Worm (Caenorhabditis elegans): Measurements from ENCODE around the gene nhr-237.

Gene nhr-237

ce11 chrV:1635859-1636258, 9.2 kb upstream of the nhr-237 start, which contains the start of gene str-222:
Gene str-222, plus strand, starts transcription at chrV:1636159.
- no peak for TF ChIP-seq ceh-82 (tag; optimal IDR thresholded peaks at IDR 0.05)
- no peak for TF ChIP-seq nhr-77 (tag; optimal IDR thresholded peaks at IDR 0.05)
- TF ChIP-seq snpc-4 (tag; optimal IDR thresholded peaks at IDR 0.05): no peak
- TF ChIP-seq nhr-25 (tag; optimal IDR thresholded peaks at IDR 0.05): no peak
- TF ChIP-seq lin-11 (tag; optimal IDR thresholded peaks at IDR 0.05): no peak
- TF ChIP-seq lin-39 (tag; optimal IDR thresholded peaks at IDR 0.05): no peak
- TF ChIP-seq ztf-1 (GFP tag; conservative IDR thresholded peaks at IDR 0.05): no peak
- TF ChIP-seq lin-13 (GFP tag; optimal IDR thresholded peaks at IDR 0.05): no peak
- no peak for TF ChIP-seq alr-1 (tag; optimal IDR thresholded peaks at IDR 0.05)
- TF ChIP-seq nhr-237 (tag; optimal IDR thresholded peaks at IDR 0.05): no peak
- TF ChIP-seq mdl-1 (tag; optimal IDR thresholded peaks at IDR 0.05): no peak
- no peak for TF ChIP-seq sem-4 (tag; optimal IDR thresholded peaks at IDR 0.05)
- no peak for TF ChIP-seq blmp-1 (tag; optimal IDR thresholded peaks at IDR 0.05; ENCODE audit: insufficient read depth)
- no peak for TF ChIP-seq lsy-2 (tag; optimal IDR thresholded peaks at IDR 0.05)
- no peak for TF ChIP-seq aly-2 (tag; optimal IDR thresholded peaks at IDR 0.05)
- no peak for TF ChIP-seq ztf-4 (tag; optimal IDR thresholded peaks at IDR 0.05)
- TF ChIP-seq nhr-6 (tag; optimal IDR thresholded peaks at IDR 0.05): no peak
- TF ChIP-seq nhr-10 (tag; optimal IDR thresholded peaks at IDR 0.05): no peak

- TF ChIP-seq unc-62 (GFP tag; optimal IDR thresholded peaks at IDR 0.05) (no peak), mbf-1 (tag; optimal IDR thresholded peaks at IDR 0.05) (no peak), alr-1 (tag; optimal IDR thresholded peaks at IDR 0.05) (no peak), F13H6.1 (tag; optimal IDR thresholded peaks at IDR 0.05) (no peak), zag-1 (tag; optimal IDR thresholded peaks at IDR 0.05) (no peak), nhr-6 (tag; optimal IDR thresholded peaks at IDR 0.05) (no peak), C34F6.9 (tag; optimal IDR thresholded peaks at IDR 0.05) (no peak), nhr-21 (tag; optimal IDR thresholded peaks at IDR 0.05) (no peak), snpc-4 (tag; optimal IDR thresholded peaks at IDR 0.05) (no peak), ztf-11 (tag; optimal IDR thresholded peaks at IDR 0.05) (no peak), lin-11 (tag; optimal IDR thresholded peaks at IDR 0.05) (no peak), Y55F3AM.14 (GFP tag; optimal IDR thresholded peaks at IDR 0.05) (no peak), unc-39 (tag; optimal IDR thresholded peaks at IDR 0.05) (no peak), aly-2 (tag; optimal IDR thresholded peaks at IDR 0.05) (no peak), nhr-11 (tag; optimal IDR thresholded peaks at IDR 0.05) (no peak), elt-3 (tag; optimal IDR thresholded peaks at IDR 0.05) (no peak), lin-39 (tag; optimal IDR thresholded peaks at IDR 0.05) (no peak), blmp-1 (tag; optimal IDR thresholded peaks at IDR 0.05; ENCODE audit: insufficient read depth) (no peak), peb-1 (tag; optimal IDR thresholded peaks at IDR 0.05) (no peak)
Measured at ce11 chrV:1631717-1632116, 5.1 kb upstream of the nhr-237 start, which contains the start of gene irld-17. Gene irld-17, plus strand, starts transcription at chrV:1632017.

ce11 chrV:1631148-1631547, 4.5 kb upstream of the nhr-237 start, which contains the start of gene Y46H3D.8:
Gene Y46H3D.8, minus strand, starts transcription at chrV:1631248.
- TF ChIP-seq nhr-23 (tag; optimal IDR thresholded peaks at IDR 0.05) (no peak), ztf-11 (tag; optimal IDR thresholded peaks at IDR 0.05) (no peak), lsy-2 (tag; optimal IDR thresholded peaks at IDR 0.05) (no peak), zag-1 (tag; optimal IDR thresholded peaks at IDR 0.05) (no peak)

- no peak for TF ChIP-seq lin-11 (tag; optimal IDR thresholded peaks at IDR 0.05)
- peak; percentile 93 for TF ChIP-seq nhr-129 (tag; optimal IDR thresholded peaks at IDR 0.05)
- TF ChIP-seq nhr-77 (tag; optimal IDR thresholded peaks at IDR 0.05): peak; percentile 84
- no peak for TF ChIP-seq egl-27 (tag; optimal IDR thresholded peaks at IDR 0.05)
Measured at ce11 chrV:1629329-1629728, 2.7 kb upstream of the nhr-237 start, which contains the start of gene nhr-238. Gene nhr-238, minus strand, starts transcription at chrV:1629432.

- no peak for TF ChIP-seq nhr-77 (tag; optimal IDR thresholded peaks at IDR 0.05)
- no peak for TF ChIP-seq nhr-237 (tag; optimal IDR thresholded peaks at IDR 0.05)
- TF ChIP-seq nhr-25 (tag; optimal IDR thresholded peaks at IDR 0.05): peak; percentile 69
- TF ChIP-seq R02D3.7 (tag; optimal IDR thresholded peaks at IDR 0.05): no peak
- no peak for TF ChIP-seq lin-39 (tag; optimal IDR thresholded peaks at IDR 0.05)
- no peak for TF ChIP-seq ztf-4 (tag; optimal IDR thresholded peaks at IDR 0.05)
- TF ChIP-seq nhr-21 (tag; optimal IDR thresholded peaks at IDR 0.05): no peak
- no peak for TF ChIP-seq mab-5 (tag; optimal IDR thresholded peaks at IDR 0.05)
- TF ChIP-seq ceh-82 (tag; optimal IDR thresholded peaks at IDR 0.05): no peak
- no peak for TF ChIP-seq ztf-11 (tag; optimal IDR thresholded peaks at IDR 0.05)
- TF ChIP-seq ztf-1 (GFP tag; conservative IDR thresholded peaks at IDR 0.05): no peak
- TF ChIP-seq alr-1 (tag; optimal IDR thresholded peaks at IDR 0.05): no peak
- TF ChIP-seq gmeb-1 (tag; optimal IDR thresholded peaks at IDR 0.05): no peak
- no peak for TF ChIP-seq lin-13 (GFP tag; optimal IDR thresholded peaks at IDR 0.05)
- TF ChIP-seq elt-3 (tag; optimal IDR thresholded peaks at IDR 0.05): no peak
- TF ChIP-seq Y55F3AM.14 (GFP tag; optimal IDR thresholded peaks at IDR 0.05): no peak
- TF ChIP-seq nhr-12 (tag; optimal IDR thresholded peaks at IDR 0.05): no peak
- TF ChIP-seq aly-2 (tag; optimal IDR thresholded peaks at IDR 0.05): no peak
- TF ChIP-seq zag-1 (tag; optimal IDR thresholded peaks at IDR 0.05): no peak
- TF ChIP-seq skn-1 (tag; optimal IDR thresholded peaks at IDR 0.05): no peak
- no peak for TF ChIP-seq mbf-1 (tag; optimal IDR thresholded peaks at IDR 0.05)
- no peak for TF ChIP-seq nhr-10 (tag; optimal IDR thresholded peaks at IDR 0.05)
- no peak for TF ChIP-seq nhr-23 (tag; optimal IDR thresholded peaks at IDR 0.05)
- no peak for TF ChIP-seq peb-1 (tag; optimal IDR thresholded peaks at IDR 0.05)
- TF ChIP-seq F13H6.1 (tag; optimal IDR thresholded peaks at IDR 0.05): peak; percentile 84
- TF ChIP-seq ZK546.5 (tag; optimal IDR thresholded peaks at IDR 0.05): no peak
- TF ChIP-seq dmd-4 (tag; optimal IDR thresholded peaks at IDR 0.05): no peak
- no peak for TF ChIP-seq mdl-1 (tag; optimal IDR thresholded peaks at IDR 0.05)
- peak; percentile 35 for TF ChIP-seq fos-1 (tag; optimal IDR thresholded peaks at IDR 0.05)
- TF ChIP-seq sma-9 (GFP tag; optimal IDR thresholded peaks at IDR 0.05): peak; percentile 56
- TF ChIP-seq sma-9 (tag; optimal IDR thresholded peaks at IDR 0.05): no peak
Measured at ce11 chrV:1627269-1627668, 649 bp upstream of the nhr-237 start.
